Worm (Caenorhabditis elegans) whole organism, early embryonic: ENCODE data around the gene C08B6.11.

Experiments
- B0310.2 ChIP-seq: sonication (generic microtip); optimal IDR thresholded peaks from 2 replicates; lab custom pipeline; 2016; ENCODE audit warnings: mild to moderate bottlenecking, missing genetic modification characterization, missing compliant biosample characterization
- ama-1 ChIP-seq: fragments of 150-350 bp; optimal IDR thresholded peaks from 2 replicates; lab custom pipeline; 2014
- ceh-13 ChIP-seq: fragments of 200-800 bp; sonication (Bioruptor generic); optimal IDR thresholded peaks from 2 replicates; lab custom pipeline; 2018; ENCODE audit warnings: mild to moderate bottlenecking, missing genetic modification characterization, missing compliant biosample characterization
- flt-1 ChIP-seq: fragments of 200-800 bp; sonication (Bioruptor generic); IDR thresholded peaks from 2 replicates; pipeline ENCODE4 v1.3.6; 2022; ENCODE audit warnings: missing genetic modification characterization, missing compliant biosample characterization
- hmbx-1 ChIP-seq: sonication (generic microtip); optimal IDR thresholded peaks from 2 replicates; lab custom pipeline; 2016; ENCODE audit warnings: mild to moderate bottlenecking, missing genetic modification characterization, missing compliant biosample characterization
- scrt-1 ChIP-seq: fragments of 200-800 bp; sonication (Bioruptor generic); IDR thresholded peaks from 2 replicates; pipeline ENCODE4 v1.3.6; 2022; ENCODE audit warnings: missing genetic modification characterization, missing compliant biosample characterization
- tbx-11 ChIP-seq: fragments of 200-800 bp; sonication (Bioruptor generic); IDR thresholded peaks from 2 replicates; pipeline ENCODE4 v1.3.6; 2022; ENCODE audit warnings: missing genetic modification characterization, missing compliant biosample characterization
- tbx-37 ChIP-seq: fragments of 200-800 bp; sonication (Bioruptor generic); conservative IDR thresholded peaks from 2 replicates; pipeline ENCODE4 v1.3.6; 2022; ENCODE audit warnings: missing genetic modification reagents, missing genetic modification characterization, missing compliant biosample characterization

- TF ChIP-seq ama-1 (lab: Kevin White, UChicago) (no peak), flt-1 (GFP tag; lab: Robert Waterston, UW) (no peak), B0310.2 (tag; lab: Kevin White, UChicago) (no peak), hmbx-1 (no peak), tbx-37 (GFP tag; lab: Robert Waterston, UW) (no peak), ceh-13 (no peak), scrt-1 (GFP tag; lab: Robert Waterston, UW) (no peak), tbx-11 (GFP tag; lab: Robert Waterston, UW) (no peak)
Observed at ce11 chrV:10117465-10117864, 10.1 kb downstream of the C08B6.11 start, which contains the start of gene C08B6.5.
